Fruit fly (Drosophila melanogaster) whole organism, adult: ENCODE measurements around the gene CG18628.

Experiments used
- CG12768 ChIP-seq: fragments of 200-800 bp; sonication (Bioruptor generic); optimal IDR thresholded peaks from 2 replicates; lab custom pipeline; 2017; ENCODE audit warnings: missing biosample characterization, missing genetic modification characterization, mild to moderate bottlenecking, moderate library complexity, missing genetic modification reagents
- CG14711 ChIP-seq: fragments of 200-800 bp; sonication (Bioruptor generic); optimal IDR thresholded peaks from 2 replicates; lab custom pipeline; 2018; ENCODE audit warnings: missing biosample characterization, mild to moderate bottlenecking, missing genetic modification characterization, moderate library complexity
- CG1620 ChIP-seq: fragments of 200-800 bp; sonication (Bioruptor generic); optimal IDR thresholded peaks from 2 replicates; lab custom pipeline; 2016; ENCODE audit warnings: missing biosample characterization, missing genetic modification characterization
- CG33017 ChIP-seq: fragments of 200-800 bp; sonication (Bioruptor generic); optimal IDR thresholded peaks from 2 replicates; lab custom pipeline; 2018; ENCODE audit warnings: missing biosample characterization, mild to moderate bottlenecking, missing genetic modification characterization, moderate library complexity
- CG7101 ChIP-seq: fragments of 200-800 bp; sonication (Bioruptor generic); optimal IDR thresholded peaks from 2 replicates; lab custom pipeline; 2018; ENCODE audit warnings: missing biosample characterization, mild to moderate bottlenecking, missing genetic modification characterization, moderate library complexity
- Clk ChIP-seq: fragments of 200-800 bp; sonication (Bioruptor generic); optimal IDR thresholded peaks from 2 replicates; lab custom pipeline; 2017; ENCODE audit warnings: missing biosample characterization, missing genetic modification characterization
- Hr96 ChIP-seq: fragments of 200-800 bp; sonication (Bioruptor generic); optimal IDR thresholded peaks from 2 replicates; lab custom pipeline; 2016; ENCODE audit warnings: missing biosample characterization, missing genetic modification characterization
- Mnt ChIP-seq: fragments of 200-800 bp; sonication (Bioruptor generic); optimal IDR thresholded peaks from 2 replicates; lab custom pipeline; 2016; ENCODE audit warnings: missing biosample characterization, mild to moderate bottlenecking, missing genetic modification characterization
- cic ChIP-seq: fragments of 200-800 bp; sonication (Bioruptor generic); optimal IDR thresholded peaks from 2 replicates; lab custom pipeline; 2017; ENCODE audit warnings: missing biosample characterization, mild to moderate bottlenecking, missing genetic modification characterization, moderate library complexity
- cnc ChIP-seq, 2 experiments: fragments of >200 bp; optimal IDR thresholded peaks; 2 replicates each; lab custom pipeline; 2017
- ovo ChIP-seq: fragments of 200-800 bp; sonication (Bioruptor generic); optimal IDR thresholded peaks from 2 replicates; lab custom pipeline; 2016; ENCODE audit warnings: missing biosample characterization, missing genetic modification characterization
- pad ChIP-seq: fragments of 200-800 bp; sonication (Bioruptor generic); optimal IDR thresholded peaks from 3 replicates; lab custom pipeline; 2017; ENCODE audit warnings: missing biosample characterization, missing genetic modification characterization, mild to moderate bottlenecking, moderate library complexity, missing genetic modification reagents
- toe ChIP-seq: fragments of 200-800 bp; sonication (Bioruptor generic); optimal IDR thresholded peaks from 2 replicates; lab custom pipeline; 2016; ENCODE audit warnings: missing biosample characterization, missing genetic modification characterization

- TF ChIP-seq cic (no peak), CG14711 (tag; lab: Kevin White, UChicago) (no peak), pad (GFP tag; lab: Kevin White, UChicago) (no peak), Mnt (no peak), Hr96 (GFP tag; lab: Kevin White, UChicago) (no peak), CG12768 (GFP tag; lab: Kevin White, UChicago) (no peak), CG1620 (GFP tag; lab: Kevin White, UChicago) (no peak), CG7101 (tag; lab: Kevin White, UChicago) (no peak), CG33017 (tag; lab: Kevin White, UChicago) (no peak), ovo (GFP tag; lab: Kevin White, UChicago) (no peak), toe (GFP tag; lab: Kevin White, UChicago) (no peak), cnc (optimal IDR thresholded peaks at IDR 0.05; lab: Kevin White, UChicago) (no peak), Clk (no peak)
Measured at dm6 chr3L:10652487-10652886, 12.9 kb downstream of the CG18628 start.
